Worm (Caenorhabditis elegans) whole organism, young adult: ENCODE measurements around the gene B0285.3.

ENCODE experiments used
- B0035.1 ChIP-seq: sonication (generic microtip); optimal IDR thresholded peaks from 2 replicates; lab custom pipeline; 2016; ENCODE audit warnings: missing genetic modification characterization, mild to moderate bottlenecking, missing compliant biosample characterization, missing genotype, missing genetic modification reagents
- B0261.1 ChIP-seq: sonication (generic microtip); optimal IDR thresholded peaks from 2 replicates; lab custom pipeline; 2016; ENCODE audit warnings: mild to moderate bottlenecking, missing genetic modification characterization, moderate library complexity, missing compliant biosample characterization
- D2030.7 ChIP-seq: fragments of 200-800 bp; sonication (Bioruptor generic); IDR thresholded peaks from 2 replicates; pipeline ENCODE4 v1.3.6; 2022; ENCODE audit warnings: missing genetic modification reagents, missing genetic modification characterization, missing compliant biosample characterization
- F23B12.7 ChIP-seq: sonication (generic microtip); optimal IDR thresholded peaks from 2 replicates; lab custom pipeline; 2017; ENCODE audit warnings: missing genetic modification characterization, mild to moderate bottlenecking, missing compliant biosample characterization, antibody characterized with exemption, moderate library complexity; ENCODE audit not compliant: insufficient read depth
- F33H1.4 ChIP-seq: fragments of 200-800 bp; sonication (Bioruptor generic); IDR thresholded peaks from 2 replicates; pipeline ENCODE4 v1.3.6; 2022; ENCODE audit warnings: missing genetic modification reagents, missing genetic modification characterization, missing compliant biosample characterization
- F52B5.7 ChIP-seq: sonication (generic microtip); optimal IDR thresholded peaks from 2 replicates; lab custom pipeline; 2016; ENCODE audit warnings: mild to moderate bottlenecking, missing genetic modification characterization, missing compliant biosample characterization
- F57A8.1 ChIP-seq: fragments of 200-800 bp; sonication (Bioruptor generic); optimal IDR thresholded peaks from 2 replicates; lab custom pipeline; 2018; ENCODE audit warnings: mild to moderate bottlenecking, missing genetic modification characterization, moderate library complexity, missing compliant biosample characterization
- K11D2.4 ChIP-seq: fragments of 200-800 bp; sonication (Bioruptor generic); IDR thresholded peaks from 2 replicates; pipeline ENCODE4 v1.3.6; 2022; ENCODE audit warnings: missing genetic modification reagents, missing genetic modification characterization, missing compliant biosample characterization
- Y53G8AR.9 ChIP-seq: fragments of 200-800 bp; sonication (Bioruptor generic); conservative IDR thresholded peaks from 2 replicates; pipeline ENCODE4 v1.3.6; 2022; ENCODE audit warnings: missing genetic modification reagents, missing genetic modification characterization, missing compliant biosample characterization
- Y56A3A.18 ChIP-seq: fragments of 200-800 bp; sonication (Bioruptor generic); IDR thresholded peaks from 2 replicates; pipeline ENCODE4 v1.3.6; 2022; ENCODE audit warnings: missing genetic modification reagents, missing genetic modification characterization, missing compliant biosample characterization
- Y79H2A.3 ChIP-seq: fragments of 200-800 bp; sonication (Bioruptor generic); conservative IDR thresholded peaks from 2 replicates; pipeline ENCODE4 v1.3.6; 2022; ENCODE audit warnings: missing genetic modification reagents, missing genetic modification characterization, missing compliant biosample characterization
- Y95B8A.8 ChIP-seq: fragments of 200-800 bp; sonication (Bioruptor generic); IDR thresholded peaks from 2 replicates; pipeline ENCODE4 v1.3.6; 2022; ENCODE audit warnings: missing genetic modification reagents, missing genetic modification characterization, missing compliant biosample characterization
- ZK185.1 ChIP-seq: sonication (generic microtip); optimal IDR thresholded peaks from 2 replicates; lab custom pipeline; 2016; ENCODE audit warnings: mild to moderate bottlenecking, missing genetic modification characterization, missing compliant biosample characterization; ENCODE audit not compliant: poor library complexity, severe bottlenecking
- attf-5 ChIP-seq: fragments of 200-800 bp; sonication (Bioruptor generic); optimal IDR thresholded peaks from 2 replicates; lab custom pipeline; 2018; ENCODE audit warnings: mild to moderate bottlenecking, missing genetic modification characterization, missing compliant biosample characterization
- ceh-40 ChIP-seq: fragments of 200-800 bp; sonication (Bioruptor generic); IDR thresholded peaks from 2 replicates; pipeline ENCODE4 v1.3.6; 2022; ENCODE audit warnings: missing genetic modification characterization, missing compliant biosample characterization
- ceh-91 ChIP-seq: fragments of 200-800 bp; sonication (Bioruptor generic); IDR thresholded peaks from 2 replicates; pipeline ENCODE4 v1.3.6; 2022; ENCODE audit warnings: missing genetic modification reagents, missing genetic modification characterization, missing compliant biosample characterization
- chd-7 ChIP-seq: sonication (generic microtip); optimal IDR thresholded peaks from 2 replicates; lab custom pipeline; 2016; ENCODE audit warnings: mild to moderate bottlenecking, missing genetic modification characterization, moderate library complexity, missing compliant biosample characterization
- egl-44 ChIP-seq: fragments of 200-800 bp; sonication (Bioruptor generic); IDR thresholded peaks from 2 replicates; pipeline ENCODE4 v1.3.6; 2022; ENCODE audit warnings: missing genetic modification reagents, missing genetic modification characterization, missing compliant biosample characterization
- ekl-4 ChIP-seq: fragments of 200-800 bp; sonication (Bioruptor generic); IDR thresholded peaks from 2 replicates; pipeline ENCODE4 v1.3.6; 2022; ENCODE audit warnings: missing genetic modification reagents, missing genetic modification characterization, missing compliant biosample characterization
- fkh-3 ChIP-seq: sonication (generic microtip); optimal IDR thresholded peaks from 2 replicates; lab custom pipeline; 2016; ENCODE audit warnings: mild to moderate bottlenecking, missing genetic modification characterization, missing compliant biosample characterization
- hmg-1.2 ChIP-seq: fragments of 200-800 bp; sonication (Bioruptor generic); IDR thresholded peaks from 2 replicates; pipeline ENCODE4 v1.3.6; 2022; ENCODE audit warnings: missing genetic modification reagents, missing genetic modification characterization, missing compliant biosample characterization
- hmg-20 ChIP-seq: fragments of 200-800 bp; sonication (Bioruptor generic); IDR thresholded peaks from 2 replicates; pipeline ENCODE4 v1.3.6; 2022; ENCODE audit warnings: missing genetic modification reagents, missing genetic modification characterization, missing compliant biosample characterization
- hsf-1 ChIP-seq: fragments of 200-800 bp; sonication (Bioruptor generic); IDR thresholded peaks from 2 replicates; pipeline ENCODE4 v1.3.6; 2022; ENCODE audit warnings: missing genetic modification reagents, missing genetic modification characterization, missing compliant biosample characterization
- let-526 ChIP-seq: fragments of 200-800 bp; sonication (Bioruptor generic); IDR thresholded peaks from 2 replicates; pipeline ENCODE4 v1.3.6; 2022; ENCODE audit warnings: missing genetic modification reagents, missing genetic modification characterization, missing compliant biosample characterization
- lin-35 ChIP-seq, 3 experiments: fragments of 150-350 bp in 2 of 3; sonication (generic microtip) in 1 of 3; optimal IDR thresholded peaks; 2 replicates each; lab custom pipeline; 2014 to 2018; ENCODE audit warnings: missing biosample characterization in 3 of 3, missing genetic modification characterization in 3 of 3, missing genetic modification reagents in 3 of 3
- lin-40 ChIP-seq: sonication (generic microtip); optimal IDR thresholded peaks from 2 replicates; lab custom pipeline; 2016; ENCODE audit warnings: missing genetic modification characterization, mild to moderate bottlenecking, missing compliant biosample characterization, missing genotype, missing genetic modification reagents
- lsl-1 ChIP-seq: fragments of 200-800 bp; sonication (Bioruptor generic); optimal IDR thresholded peaks from 2 replicates; lab custom pipeline; 2018; ENCODE audit warnings: mild to moderate bottlenecking, missing genetic modification characterization, moderate library complexity, missing compliant biosample characterization
- madf-3 ChIP-seq: fragments of 200-800 bp; sonication (Bioruptor generic); IDR thresholded peaks from 2 replicates; pipeline ENCODE4 v1.3.6; 2022; ENCODE audit warnings: missing genetic modification reagents, missing genetic modification characterization, missing compliant biosample characterization
- mcd-1 ChIP-seq: fragments of 200-800 bp; sonication (Bioruptor generic); IDR thresholded peaks from 2 replicates; pipeline ENCODE4 v1.3.6; 2022; ENCODE audit warnings: missing genetic modification reagents, missing genetic modification characterization, missing compliant biosample characterization
- mel-28 ChIP-seq: sonication (generic microtip); optimal IDR thresholded peaks from 2 replicates; lab custom pipeline; 2016; ENCODE audit warnings: borderline replicate concordance, mild to moderate bottlenecking, missing genetic modification characterization, missing compliant biosample characterization
- pbrm-1 ChIP-seq: fragments of 200-800 bp; sonication (Bioruptor generic); IDR thresholded peaks from 2 replicates; pipeline ENCODE4 v1.3.6; 2022; ENCODE audit warnings: missing genetic modification reagents, missing genetic modification characterization, missing compliant biosample characterization
- rpc-1 ChIP-seq, 2 experiments: fragments of 150-350 bp in 1 of 2; sonication (generic microtip) in 1 of 2; optimal IDR thresholded peaks; 2 replicates each; lab custom pipeline; 2014 to 2018; ENCODE audit warnings: missing biosample characterization in 1 of 2, missing genetic modification characterization in 1 of 2, missing genetic modification reagents in 1 of 2, missing genotype in 1 of 2
- tbp1 ChIP-seq: fragments of 200-800 bp; sonication (Bioruptor generic); optimal IDR thresholded peaks from 2 replicates; lab custom pipeline; 2018; ENCODE audit warnings: mild to moderate bottlenecking, missing genetic modification characterization, missing compliant biosample characterization
- ztf-26 ChIP-seq: sonication (generic microtip); optimal IDR thresholded peaks from 2 replicates; lab custom pipeline; 2017; ENCODE audit warnings: missing genetic modification characterization, missing compliant biosample characterization
- ztf-28 ChIP-seq: fragments of 200-800 bp; sonication (Bioruptor generic); IDR thresholded peaks from 2 replicates; pipeline ENCODE4 v1.3.6; 2022; ENCODE audit warnings: missing genetic modification reagents, missing genetic modification characterization, missing compliant biosample characterization
- ztf-3 ChIP-seq: fragments of 200-800 bp; sonication (Bioruptor generic); optimal IDR thresholded peaks from 2 replicates; lab custom pipeline; 2018; ENCODE audit warnings: mild to moderate bottlenecking, missing genetic modification characterization, missing compliant biosample characterization

B0285.3 gene

ce11 chrIII:4378600-4379293 lies 35.6 kb upstream of the B0285.3 start (continued):
- 0 out of 2 replicates have a peak, but pooled peaks have one; percentile 24 for TF ChIP-seq Y53G8AR.9 (GFP tag; lab: Robert Waterston, UW)
- TF ChIP-seq ztf-3 (GFP tag; lab: Kevin White, UChicago) = peak; percentile 42
- TF ChIP-seq ZK185.1 (tag; lab: Kevin White, UChicago) = peak; percentile 78
- TF ChIP-seq pbrm-1 (GFP tag; lab: Robert Waterston, UW) = peak; percentile 56
- TF ChIP-seq tbp1 = peak; percentile 77
- TF ChIP-seq B0035.1 (tag; lab: Kevin White, UChicago) = peak; percentile 47
- TF ChIP-seq K11D2.4 (GFP tag; lab: Robert Waterston, UW) = peak; percentile 76
- TF ChIP-seq rpc-1 (optimal IDR thresholded peaks at IDR 0.05; lab: Kevin White, UChicago) = peak; percentile 63
- TF ChIP-seq rpc-1 (tag; optimal IDR thresholded peaks at IDR 0.05; lab: Kevin White, UChicago) = peak; percentile 63
- TF ChIP-seq ekl-4 (GFP tag; lab: Robert Waterston, UW) = peak; percentile 52
- TF ChIP-seq chd-7 (tag; lab: Kevin White, UChicago) = peak; percentile 59
- TF ChIP-seq Y79H2A.3 = 0 out of 2 replicates have a peak, but pooled peaks have one; percentile 10
- TF ChIP-seq lin-35 (GFP tag; optimal IDR thresholded peaks at IDR 0.05; lab: Kevin White, UChicago) = peak in 1 of 3 experiments; percentile 59
- peak; percentile 76 for TF ChIP-seq hmg-1.2

ce11 chrIII:4374854-4375253 lies 31.7 kb upstream of the B0285.3 start, which contains the start of gene pals-26:
Gene pals-26 (plus strand): TSS chrIII:4375154.
- TF ChIP-seq lin-35 (GFP tag; optimal IDR thresholded peaks at IDR 0.05; lab: Kevin White, UChicago) (no peak), F52B5.7 (tag; lab: Kevin White, UChicago) (no peak)

ce11 chrIII:4372894-4373293 lies 29.8 kb upstream of the B0285.3 start:
- TF ChIP-seq hmg-20 (GFP tag; lab: Robert Waterston, UW) = no peak
- TF ChIP-seq ceh-40 (GFP tag; lab: Robert Waterston, UW) = no peak

ce11 chrIII:4370585-4370984 lies 27.4 kb upstream of the B0285.3 start, which contains the start of gene ckb-3:
Gene ckb-3 (plus strand): TSS chrIII:4370885.
- no peak for TF ChIP-seq ceh-91 (GFP tag; lab: Robert Waterston, UW)
- no peak for TF ChIP-seq D2030.7 (GFP tag; lab: Robert Waterston, UW)
- no peak for TF ChIP-seq F57A8.1 (GFP tag; lab: Kevin White, UChicago)

ce11 chrIII:4369381-4369809 lies 26.3 kb upstream of the B0285.3 start:
- TF ChIP-seq lin-40 (tag; lab: Kevin White, UChicago) = peak; percentile 73
- TF ChIP-seq mcd-1 (GFP tag; lab: Robert Waterston, UW) = peak; percentile 80
- TF ChIP-seq ceh-91 (GFP tag; lab: Robert Waterston, UW) = 0 out of 2 replicates have a peak, but pooled peaks have one; percentile 39
- TF ChIP-seq ZK185.1 (tag; lab: Kevin White, UChicago) = peak; percentile 77
- peak; percentile 45; the same call in 1 of the 2 replicates for TF ChIP-seq F33H1.4 (GFP tag; lab: Robert Waterston, UW)
- peak; percentile 47 for TF ChIP-seq F23B12.7 (tag; lab: Kevin White, UChicago)
- TF ChIP-seq ztf-28 (GFP tag; lab: Robert Waterston, UW) = 0 out of 2 replicates have a peak, but pooled peaks have one; percentile 40
- peak; percentile 56 for TF ChIP-seq ztf-26
- TF ChIP-seq Y56A3A.18 (GFP tag; lab: Robert Waterston, UW) = peak; percentile 62; the same call in 1 of the 2 replicates
- 0 out of 2 replicates have a peak, but pooled peaks have one; percentile 59 for TF ChIP-seq hsf-1
- TF ChIP-seq let-526 (GFP tag; lab: Robert Waterston, UW) = peak; percentile 4; the same call in 1 of the 2 replicates
- TF ChIP-seq lsl-1 = peak; percentile 30
- 0 out of 2 replicates have a peak, but pooled peaks have one; percentile 42 for TF ChIP-seq madf-3
- peak; percentile 51; the same call in 1 of the 2 replicates for TF ChIP-seq ceh-40 (GFP tag; lab: Robert Waterston, UW)
- TF ChIP-seq egl-44 (GFP tag; lab: Robert Waterston, UW) = peak; percentile 76
- TF ChIP-seq chd-7 (tag; lab: Kevin White, UChicago) = peak; percentile 35
- TF ChIP-seq Y95B8A.8 (GFP tag; lab: Robert Waterston, UW) = 0 out of 2 replicates have a peak, but pooled peaks have one; percentile 53
- TF ChIP-seq mel-28 (tag; lab: Kevin White, UChicago) = peak; percentile 33
- peak; percentile 79 for TF ChIP-seq tbp1
- TF ChIP-seq attf-5 (GFP tag; lab: Kevin White, UChicago) = peak; percentile 58
- peak; percentile 85 for TF ChIP-seq D2030.7 (GFP tag; lab: Robert Waterston, UW)
- peak; percentile 69 for TF ChIP-seq rpc-1 (optimal IDR thresholded peaks at IDR 0.05; lab: Kevin White, UChicago)
- peak; percentile 66 for TF ChIP-seq rpc-1 (tag; optimal IDR thresholded peaks at IDR 0.05; lab: Kevin White, UChicago)
- TF ChIP-seq fkh-3 = peak; percentile 55
- TF ChIP-seq B0261.1 (tag; lab: Kevin White, UChicago) = peak; percentile 71
